Worm (Caenorhabditis elegans): ENCODE measurements around the gene Y49E10.4.

Y49E10.4 gene

DNA sequence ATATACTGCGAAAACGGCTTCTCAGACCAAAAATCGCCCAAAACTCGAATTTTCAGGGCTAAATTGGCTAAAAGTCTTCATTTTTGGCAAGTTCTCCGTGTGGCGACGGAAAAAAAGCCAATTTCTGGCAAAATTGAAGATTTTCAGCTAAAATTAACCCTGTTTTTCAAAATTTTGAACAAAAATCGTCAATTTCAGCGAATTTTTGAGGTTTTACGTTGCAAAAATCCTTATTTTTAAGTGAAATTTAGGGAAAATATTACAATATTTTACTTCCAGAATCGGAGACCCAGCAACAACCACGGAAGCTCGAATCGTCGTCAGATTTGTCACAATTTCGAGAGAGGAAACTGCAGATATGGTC, 44.6 kb upstream of the Y49E10.4 start:
- TF ChIP-seq mab-5 (tag; optimal IDR thresholded peaks at IDR 0.05) (no peak), zip-8 (tag; optimal IDR thresholded peaks at IDR 0.05) (no peak), lin-13 (tag; optimal IDR thresholded peaks at IDR 0.05) (no peak), bed-3 (GFP tag; optimal IDR thresholded peaks at IDR 0.05) (no peak)

DNA sequence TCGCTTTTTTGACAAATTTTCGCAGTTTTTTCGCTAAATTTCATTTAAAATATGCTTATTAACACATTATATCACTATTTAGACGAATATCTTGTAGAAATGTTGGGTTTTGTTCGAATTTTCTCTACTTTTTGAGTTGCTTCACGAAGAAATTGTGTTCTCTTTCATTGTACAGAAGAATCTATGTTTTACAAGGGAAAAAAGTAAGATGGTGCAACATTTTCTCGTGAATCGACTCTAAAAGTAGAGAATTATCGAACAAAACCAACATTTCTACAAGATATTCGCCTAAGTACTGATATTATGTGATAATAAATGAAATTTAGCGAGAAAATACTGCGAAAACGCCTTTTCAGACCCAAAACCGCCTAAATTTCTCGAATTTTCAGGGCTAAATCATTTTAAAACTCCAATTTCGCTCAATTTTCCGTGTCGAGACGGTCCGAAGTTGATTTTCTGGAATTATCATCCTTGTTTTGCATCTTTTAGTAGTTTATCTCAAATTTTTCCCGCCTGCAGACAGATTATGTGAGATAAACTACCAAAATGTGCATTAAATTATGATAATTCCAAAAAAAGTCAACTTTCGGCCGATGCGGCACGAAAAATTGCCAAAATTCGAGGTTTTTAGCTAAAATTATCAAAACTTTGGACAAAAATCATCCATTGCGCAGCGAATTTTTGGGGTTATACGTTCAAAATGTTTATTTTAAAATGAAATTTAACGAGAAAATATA, 44.1 kb upstream of the Y49E10.4 start:
- TF ChIP-seq nhr-28 (tag; optimal IDR thresholded peaks at IDR 0.05) = no peak
- no peak for TF ChIP-seq blmp-1 (tag; optimal IDR thresholded peaks at IDR 0.05)
- TF ChIP-seq nhr-2 (tag; optimal IDR thresholded peaks at IDR 0.05) = no peak

ce11 chrIII:12426558-12426957, 42.9 kb upstream of the Y49E10.4 start, which contains the start of gene pie-1:
pie-1 (plus strand) TSS chrIII:12426893.
- no peak for TF ChIP-seq ham-2 (GFP tag; optimal IDR thresholded peaks at IDR 0.05)
- TF ChIP-seq nhr-237 (tag; optimal IDR thresholded peaks at IDR 0.05) = no peak
- no peak for TF ChIP-seq bed-3 (GFP tag; optimal IDR thresholded peaks at IDR 0.05)
- TF ChIP-seq pha-4 (tag; optimal IDR thresholded peaks at IDR 0.05) = no peak
- TF ChIP-seq elt-1 (tag; optimal IDR thresholded peaks at IDR 0.05; ENCODE audit: borderline replicate concordance, insufficient read depth) = peak; percentile 36
- TF ChIP-seq ceh-39 (tag; optimal IDR thresholded peaks at IDR 0.05) = no peak
- TF ChIP-seq snpc-4 (tag; optimal IDR thresholded peaks at IDR 0.05) = no peak

DNA sequence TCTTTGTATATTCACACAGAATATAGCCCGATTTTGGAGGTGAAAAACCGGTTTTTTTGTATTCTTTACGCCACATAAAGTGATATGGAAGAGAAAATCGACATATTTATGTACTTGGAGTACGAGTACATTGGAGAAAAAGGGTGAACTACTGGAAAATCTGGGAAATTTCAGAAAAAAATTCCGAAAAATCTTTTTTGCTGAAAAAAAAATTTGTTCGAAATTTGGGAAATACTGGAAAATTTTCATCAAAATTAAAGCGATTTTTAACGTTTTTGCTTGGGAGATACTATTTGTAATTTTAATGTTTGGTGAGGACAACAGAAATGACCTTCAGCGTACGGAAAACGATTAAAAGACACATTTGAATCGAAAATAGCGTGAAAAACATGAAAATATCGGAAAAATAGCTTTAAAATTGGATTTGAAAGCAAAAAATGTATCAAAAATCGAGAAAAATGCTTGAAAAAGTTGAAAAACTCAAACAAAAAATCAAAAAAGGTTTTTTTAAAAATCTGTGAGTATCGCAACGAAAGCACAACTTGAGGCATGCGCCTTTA, 42.3 kb upstream of the Y49E10.4 start:
- TF ChIP-seq flh-1 (GFP tag; optimal IDR thresholded peaks at IDR 0.05) = no peak
- no peak for TF ChIP-seq lin-32 (GFP tag; optimal IDR thresholded peaks at IDR 0.05)
- TF ChIP-seq tbx-8 (GFP tag; optimal IDR thresholded peaks at IDR 0.05) = no peak
- no peak for TF ChIP-seq ham-2 (GFP tag; optimal IDR thresholded peaks at IDR 0.05)
- TF ChIP-seq lsy-2 (tag; optimal IDR thresholded peaks at IDR 0.05) = no peak
- TF ChIP-seq zip-8 (tag; optimal IDR thresholded peaks at IDR 0.05) = no peak

- TF ChIP-seq nhr-76 (tag; optimal IDR thresholded peaks at IDR 0.05) = no peak
- no peak for TF ChIP-seq tbx-8 (GFP tag; optimal IDR thresholded peaks at IDR 0.05)
- TF ChIP-seq ham-2 (GFP tag; optimal IDR thresholded peaks at IDR 0.05) = no peak
- no peak for TF ChIP-seq snpc-4 (tag; optimal IDR thresholded peaks at IDR 0.05)
- no peak for TF ChIP-seq cnd-1 (tag; optimal IDR thresholded peaks at IDR 0.05)
- no peak for TF ChIP-seq mls-2 (tag; optimal IDR thresholded peaks at IDR 0.05)
- TF ChIP-seq sem-2 (GFP tag; optimal IDR thresholded peaks at IDR 0.05) = no peak
- no peak for TF ChIP-seq unc-39 (tag; optimal IDR thresholded peaks at IDR 0.05)
- no peak for TF ChIP-seq unc-62 (GFP tag; optimal IDR thresholded peaks at IDR 0.05)
- TF ChIP-seq zip-8 (tag; optimal IDR thresholded peaks at IDR 0.05) = no peak
- TF ChIP-seq hlh-1 (tag; optimal IDR thresholded peaks at IDR 0.05) = no peak
- no peak for TF ChIP-seq nhr-12 (tag; optimal IDR thresholded peaks at IDR 0.05)
- TF ChIP-seq ceh-39 (tag; optimal IDR thresholded peaks at IDR 0.05) = no peak
- TF ChIP-seq unc-120 (tag; optimal IDR thresholded peaks at IDR 0.05; ENCODE audit: poor library complexity, severe bottlenecking) = no peak
- TF ChIP-seq bed-3 (GFP tag; optimal IDR thresholded peaks at IDR 0.05) = no peak
- no peak for TF ChIP-seq lin-13 (tag; optimal IDR thresholded peaks at IDR 0.05)
- TF ChIP-seq elt-3 (tag; optimal IDR thresholded peaks at IDR 0.05) = no peak
Observed at ce11 chrIII:12424663-12425062, 41.1 kb upstream of the Y49E10.4 start.

DNA sequence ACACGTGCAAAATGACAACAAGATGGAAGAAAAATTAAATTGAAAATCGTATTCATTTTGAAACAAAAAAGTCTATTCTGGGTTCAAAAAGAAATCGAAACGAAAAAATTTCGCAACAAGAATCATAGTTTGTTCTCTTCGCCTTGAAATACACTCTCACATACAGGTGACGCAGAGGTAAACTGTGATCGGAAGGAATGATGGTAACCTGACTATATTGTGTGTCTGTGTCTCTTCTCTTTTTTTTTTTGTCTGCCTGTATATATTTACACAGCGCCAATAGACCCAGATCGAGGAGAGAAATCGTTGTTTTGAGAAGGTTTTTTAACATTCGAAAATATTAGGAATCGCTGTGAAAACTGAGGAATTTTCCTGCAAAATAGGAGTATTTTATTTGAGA, 40.5 kb upstream of the Y49E10.4 start:
- TF ChIP-seq sem-2 (GFP tag; optimal IDR thresholded peaks at IDR 0.05) (no peak), nhr-12 (tag; optimal IDR thresholded peaks at IDR 0.05) (no peak), blmp-1 (tag; optimal IDR thresholded peaks at IDR 0.05) (no peak), unc-62 (GFP tag; optimal IDR thresholded peaks at IDR 0.05) (no peak), unc-39 (tag; optimal IDR thresholded peaks at IDR 0.05) (no peak), hlh-1 (tag; optimal IDR thresholded peaks at IDR 0.05) (no peak)

- TF ChIP-seq tbx-8 (GFP tag; optimal IDR thresholded peaks at IDR 0.05) = no peak
- TF ChIP-seq lin-13 (tag; optimal IDR thresholded peaks at IDR 0.05) = no peak
- no peak for TF ChIP-seq lin-32 (GFP tag; optimal IDR thresholded peaks at IDR 0.05)
- TF ChIP-seq snpc-4 (tag; optimal IDR thresholded peaks at IDR 0.05) = no peak
- TF ChIP-seq ztf-11 (tag; optimal IDR thresholded peaks at IDR 0.05) = no peak
- no peak for TF ChIP-seq mab-5 (tag; optimal IDR thresholded peaks at IDR 0.05)
- TF ChIP-seq nhr-237 (tag; optimal IDR thresholded peaks at IDR 0.05) = no peak
- no peak for TF ChIP-seq flh-1 (GFP tag; optimal IDR thresholded peaks at IDR 0.05)
- no peak for TF ChIP-seq mls-2 (tag; optimal IDR thresholded peaks at IDR 0.05)
- no peak for TF ChIP-seq drap-1 (GFP tag; optimal IDR thresholded peaks at IDR 0.05)
- TF ChIP-seq nhr-12 (tag; optimal IDR thresholded peaks at IDR 0.05) = no peak
- no peak for TF ChIP-seq lsy-2 (tag; optimal IDR thresholded peaks at IDR 0.05)
Observed at ce11 chrIII:12421708-12422107, 38.1 kb upstream of the Y49E10.4 start, which contains the start of gene tat-1. tat-1 (minus strand) TSS chrIII:12421718.

All from whole organism, mixed stage, embryonic.